Worm (Caenorhabditis elegans) whole organism, L2 larva: ENCODE data around the gene F31D5.1.

ENCODE experiments used
- C34F6.9 ChIP-seq: fragments of 150-350 bp; optimal IDR thresholded peaks from 2 replicates; lab custom pipeline; 2014; ENCODE audit warnings: missing biosample characterization, missing genetic modification characterization
- F13H6.1 ChIP-seq: sonication (generic microtip); optimal IDR thresholded peaks from 2 replicates; lab custom pipeline; 2016; ENCODE audit warnings: missing genetic modification characterization, missing compliant biosample characterization
- Y55F3AM.14 ChIP-seq: fragments of 200-800 bp; sonication (Bioruptor generic); optimal IDR thresholded peaks from 2 replicates; lab custom pipeline; 2018; ENCODE audit warnings: mild to moderate bottlenecking, missing genetic modification characterization, missing compliant biosample characterization
- aly-2 ChIP-seq: fragments of 150-350 bp; optimal IDR thresholded peaks from 2 replicates; lab custom pipeline; 2014; ENCODE audit warnings: missing biosample characterization, missing genetic modification characterization
- ama-1 ChIP-seq: fragments of 150-350 bp; optimal IDR thresholded peaks from 2 replicates; lab custom pipeline; 2018; ENCODE audit warnings: inconsistent platforms
- ceh-16 ChIP-seq: fragments of 150-350 bp; optimal IDR thresholded peaks from 2 replicates; lab custom pipeline; 2014; ENCODE audit warnings: missing biosample characterization, missing genetic modification characterization
- ceh-82 ChIP-seq: fragments of 150-350 bp; optimal IDR thresholded peaks from 2 replicates; lab custom pipeline; 2014; ENCODE audit warnings: missing biosample characterization, missing genetic modification characterization
- crh-2 ChIP-seq: sonication (generic microtip); optimal IDR thresholded peaks from 2 replicates; lab custom pipeline; 2017; ENCODE audit warnings: missing biosample characterization, missing genetic modification characterization
- dmd-4 ChIP-seq: sonication (generic microtip); optimal IDR thresholded peaks from 2 replicates; lab custom pipeline; 2017; ENCODE audit warnings: missing biosample characterization, missing genetic modification characterization
- egl-27 ChIP-seq: sonication (generic microtip); optimal IDR thresholded peaks from 3 replicates; lab custom pipeline; 2017; ENCODE audit warnings: missing biosample characterization, missing genetic modification reagents, missing genetic modification characterization
- elt-3 ChIP-seq: sonication (generic microtip); optimal IDR thresholded peaks from 2 replicates; lab custom pipeline; 2017; ENCODE audit warnings: missing biosample characterization, missing genetic modification characterization
- fos-1 ChIP-seq: fragments of 150-350 bp; optimal IDR thresholded peaks from 2 replicates; lab custom pipeline; 2014; ENCODE audit warnings: missing biosample characterization, missing genetic modification characterization
- gmeb-1 ChIP-seq: fragments of 150-350 bp; optimal IDR thresholded peaks from 2 replicates; lab custom pipeline; 2014; ENCODE audit warnings: missing biosample characterization, missing genetic modification characterization
- lin-11 ChIP-seq: fragments of 150-350 bp; sonication (generic microtip); optimal IDR thresholded peaks from 2 replicates; lab custom pipeline; 2014; ENCODE audit warnings: missing biosample characterization, missing genetic modification characterization, inconsistent platforms, mixed read lengths
- lin-13 ChIP-seq: fragments of 150-350 bp; optimal IDR thresholded peaks from 2 replicates; lab custom pipeline; 2014; ENCODE audit warnings: missing biosample characterization, missing genetic modification reagents, missing genetic modification characterization
- lin-39 ChIP-seq: fragments of 150-350 bp; optimal IDR thresholded peaks from 2 replicates; lab custom pipeline; 2014; ENCODE audit warnings: missing biosample characterization, missing genetic modification reagents, missing genetic modification characterization
- mab-5 ChIP-seq: fragments of 150-350 bp; optimal IDR thresholded peaks from 2 replicates; lab custom pipeline; 2014; ENCODE audit warnings: missing biosample characterization, missing genetic modification characterization
- mbf-1 ChIP-seq: sonication (generic microtip); optimal IDR thresholded peaks from 2 replicates; lab custom pipeline; 2017; ENCODE audit warnings: missing biosample characterization, missing genetic modification characterization
- nhr-10 ChIP-seq: sonication (generic microtip); optimal IDR thresholded peaks from 2 replicates; lab custom pipeline; 2017; ENCODE audit warnings: missing biosample characterization, missing genetic modification characterization
- nhr-11 ChIP-seq: fragments of 150-350 bp; optimal IDR thresholded peaks from 2 replicates; lab custom pipeline; 2014; ENCODE audit warnings: missing biosample characterization, missing genetic modification characterization
- nhr-129 ChIP-seq: fragments of 150-350 bp; optimal IDR thresholded peaks from 2 replicates; lab custom pipeline; 2014; ENCODE audit warnings: missing biosample characterization, missing genetic modification characterization
- nhr-21 ChIP-seq: fragments of 150-350 bp; optimal IDR thresholded peaks from 2 replicates; lab custom pipeline; 2014; ENCODE audit warnings: missing biosample characterization, missing genetic modification characterization
- nhr-23 ChIP-seq: fragments of 150-350 bp; optimal IDR thresholded peaks from 2 replicates; lab custom pipeline; 2014; ENCODE audit warnings: missing biosample characterization, missing genetic modification reagents, missing genetic modification characterization
- nhr-77 ChIP-seq: fragments of 150-350 bp; optimal IDR thresholded peaks from 2 replicates; lab custom pipeline; 2014; ENCODE audit warnings: missing biosample characterization, missing genetic modification characterization
- sem-4 ChIP-seq: fragments of 150-350 bp; optimal IDR thresholded peaks from 2 replicates; lab custom pipeline; 2014; ENCODE audit warnings: missing biosample characterization, missing genetic modification reagents, missing genetic modification characterization
- snpc-4 ChIP-seq: fragments of 150-350 bp; optimal IDR thresholded peaks from 2 replicates; lab custom pipeline; 2014; ENCODE audit warnings: missing biosample characterization, missing genetic modification characterization
- unc-39 ChIP-seq: fragments of 150-350 bp; optimal IDR thresholded peaks from 2 replicates; lab custom pipeline; 2014; ENCODE audit warnings: missing biosample characterization, missing genetic modification characterization
- unc-62 ChIP-seq: fragments of 150-350 bp; optimal IDR thresholded peaks from 2 replicates; lab custom pipeline; 2014; ENCODE audit warnings: missing biosample characterization, missing genetic modification reagents, missing genetic modification characterization
- zag-1 ChIP-seq: fragments of 150-350 bp; optimal IDR thresholded peaks from 2 replicates; lab custom pipeline; 2014; ENCODE audit warnings: missing biosample characterization, missing genetic modification characterization
- ztf-1 ChIP-seq: fragments of 200-800 bp; sonication (Bioruptor generic); conservative IDR thresholded peaks from 2 replicates; pipeline ENCODE4 v1.3.6; 2022; ENCODE audit warnings: missing genetic modification characterization, missing compliant biosample characterization
- ztf-11 ChIP-seq: sonication (generic microtip); optimal IDR thresholded peaks from 2 replicates; lab custom pipeline; 2017; ENCODE audit warnings: missing biosample characterization, missing genetic modification characterization
- ztf-4 ChIP-seq: fragments of 150-350 bp; optimal IDR thresholded peaks from 2 replicates; lab custom pipeline; 2014; ENCODE audit warnings: missing biosample characterization, missing genetic modification characterization

Gene F31D5.1

DNA sequence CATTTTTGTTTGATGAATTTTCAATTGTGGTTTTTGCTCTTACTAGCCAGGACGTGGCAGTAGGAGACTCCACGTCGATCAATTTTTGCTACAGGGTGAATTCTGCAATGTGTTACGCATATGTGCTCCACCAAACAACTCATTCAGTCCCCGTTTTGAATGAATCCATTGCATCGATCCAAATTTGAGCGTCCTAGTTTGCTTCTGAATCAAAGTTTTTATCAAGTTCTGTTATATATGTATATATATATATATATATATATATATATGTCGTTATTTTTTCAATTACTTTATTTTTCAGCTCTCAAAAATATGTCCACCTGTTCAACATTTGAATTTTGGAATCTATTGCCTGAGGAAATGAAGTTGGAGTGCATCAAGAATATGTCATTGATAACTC lies 8.0 kb upstream of the F31D5.1 start, which contains the start of gene F31D5.7:
F31D5.7 (plus strand) TSS at position 301 of the 400 bp plus-strand sequence.
- TF ChIP-seq snpc-4 (tag; lab: Kevin White, UChicago), result no peak
- TF ChIP-seq ceh-82 (tag; lab: Kevin White, UChicago), result no peak
- no peak for TF ChIP-seq unc-62 (GFP tag; lab: Kevin White, UChicago)
- TF ChIP-seq nhr-77 (tag; lab: Kevin White, UChicago), result no peak
- no peak for TF ChIP-seq F13H6.1 (tag; lab: Kevin White, UChicago)
- TF ChIP-seq nhr-21 (tag; lab: Kevin White, UChicago), result no peak
- TF ChIP-seq sem-4, result no peak
- no peak for TF ChIP-seq gmeb-1 (tag; lab: Kevin White, UChicago)
- TF ChIP-seq mab-5 (tag; lab: Kevin White, UChicago), result no peak
- TF ChIP-seq unc-39, result no peak
- no peak for TF ChIP-seq ztf-11 (tag; lab: Kevin White, UChicago)
- no peak for TF ChIP-seq lin-39 (tag; lab: Kevin White, UChicago)
- TF ChIP-seq nhr-11 (tag; lab: Kevin White, UChicago), result no peak
- no peak for TF ChIP-seq aly-2 (tag; lab: Kevin White, UChicago)
- no peak for TF ChIP-seq dmd-4 (tag; lab: Kevin White, UChicago)
- TF ChIP-seq ceh-16 (tag; lab: Kevin White, UChicago), result no peak
- TF ChIP-seq ama-1 (lab: Kevin White, UChicago), result no peak
- TF ChIP-seq nhr-10 (tag; lab: Kevin White, UChicago), result no peak
- TF ChIP-seq zag-1, result no peak

- no peak for TF ChIP-seq elt-3
- no peak for TF ChIP-seq egl-27 (tag; lab: Kevin White, UChicago)
- TF ChIP-seq sem-4, result no peak
- no peak for TF ChIP-seq gmeb-1 (tag; lab: Kevin White, UChicago)
- TF ChIP-seq nhr-23, result no peak
Measured at ce11 chrII:4215318-4215717, 3.8 kb upstream of the F31D5.1 start, which contains the start of gene F31D5.2. TSS of gene F31D5.2 (plus strand) at chrII:4215618.

DNA sequence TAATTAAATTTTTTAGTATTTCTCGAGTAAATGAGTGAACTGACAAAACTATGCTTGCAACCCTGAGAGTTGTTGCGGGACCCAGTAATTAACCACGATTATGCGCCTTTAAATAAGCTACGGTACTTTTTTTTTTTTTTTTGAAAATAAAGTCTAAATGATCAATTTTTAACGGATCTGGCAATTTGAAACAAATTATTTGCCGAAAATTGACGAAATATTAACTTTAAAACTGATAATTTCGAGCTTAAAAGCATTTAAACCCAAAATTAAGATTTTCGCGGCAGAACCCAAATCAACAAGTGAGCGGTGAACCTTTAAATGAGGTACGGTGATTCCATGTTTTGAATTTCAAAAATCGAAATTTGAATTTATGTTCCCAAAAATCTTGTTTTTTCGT lies 3.3 kb downstream of the F31D5.1 start:
- TF ChIP-seq C34F6.9 (tag; lab: Kevin White, UChicago) (no peak), zag-1 (no peak), aly-2 (tag; lab: Kevin White, UChicago) (no peak), ceh-16 (tag; lab: Kevin White, UChicago) (no peak), lin-11 (tag; lab: Kevin White, UChicago) (no peak)
- TF ChIP-seq, all 48 proteins: peak for 0

- TF ChIP-seq ztf-1 (no peak), aly-2 (tag; lab: Kevin White, UChicago) (no peak)
- TF ChIP-seq, all 48 proteins: peak for 0
Measured at ce11 chrII:4222983-4223382, 3.8 kb downstream of the F31D5.1 start, which contains the start of gene C16A11.5. TSS of gene C16A11.5 (plus strand) at chrII:4223305.

- TF ChIP-seq unc-62 (GFP tag; lab: Kevin White, UChicago), result no peak
- TF ChIP-seq unc-39, result no peak
- TF ChIP-seq nhr-129 (tag; lab: Kevin White, UChicago), result no peak
- no peak for TF ChIP-seq mbf-1 (tag; lab: Kevin White, UChicago)
- no peak for TF ChIP-seq F13H6.1 (tag; lab: Kevin White, UChicago)
- no peak for TF ChIP-seq fos-1 (tag; lab: Kevin White, UChicago)
- TF ChIP-seq crh-2 (tag; lab: Kevin White, UChicago), result no peak
Measured at ce11 chrII:4226598-4227096, 7.5 kb downstream of the F31D5.1 start, which contains the start of gene C16A11.4. TSS of gene C16A11.4 (plus strand) at chrII:4227046.

ce11 chrII:4228112-4228770 lies 9.1 kb downstream of the F31D5.1 start:
- no peak for TF ChIP-seq Y55F3AM.14
- TF ChIP-seq ztf-4 (tag; lab: Kevin White, UChicago), result no peak
- TF ChIP-seq nhr-129 (tag; lab: Kevin White, UChicago), result no peak
- TF ChIP-seq nhr-77 (tag; lab: Kevin White, UChicago), result no peak
- TF ChIP-seq crh-2 (tag; lab: Kevin White, UChicago), result no peak
- no peak for TF ChIP-seq unc-39
- no peak for TF ChIP-seq sem-4
- TF ChIP-seq F13H6.1 (tag; lab: Kevin White, UChicago), result no peak
- no peak for TF ChIP-seq lin-13 (GFP tag; lab: Kevin White, UChicago)
- no peak for TF ChIP-seq ceh-82 (tag; lab: Kevin White, UChicago)
- no peak for TF ChIP-seq C34F6.9 (tag; lab: Kevin White, UChicago)
- no peak for TF ChIP-seq snpc-4 (tag; lab: Kevin White, UChicago)
- TF ChIP-seq, all 48 proteins: peak for 0
